Worm (Caenorhabditis elegans): ENCODE data around the gene C35D6.3.

Gene C35D6.3

ce11 chrIV:16388136-16388635 is 41.6 kb downstream of the C35D6.3 start:
- TF ChIP-seq pes-1 (GFP tag; IDR thresholded peaks at IDR 0.05) (peak; percentile 71), flt-1 (GFP tag; IDR thresholded peaks at IDR 0.05) (peak; percentile 56; the same call in 1 of the 2 replicates), tbx-11 (GFP tag; IDR thresholded peaks at IDR 0.05) (peak; percentile 36; the same call in 1 of the 2 replicates), scrt-1 (GFP tag; IDR thresholded peaks at IDR 0.05) (peak; percentile 75), aly-1 (tag; optimal IDR thresholded peaks at IDR 0.05) (peak; percentile 30), ceh-36 (tag; optimal IDR thresholded peaks at IDR 0.05) (peak; percentile 40), tbx-37 (GFP tag; conservative IDR thresholded peaks at IDR 0.05) (peak; percentile 55), F13C5.2 (tag; optimal IDR thresholded peaks at IDR 0.05) (no peak), tra-4 (tag; optimal IDR thresholded peaks at IDR 0.05) (no peak), hmbx-1 (tag; optimal IDR thresholded peaks at IDR 0.05) (no peak), B0310.2 (tag; optimal IDR thresholded peaks at IDR 0.05) (peak; percentile 15), hmg-4 (GFP tag; optimal IDR thresholded peaks at IDR 0.05) (peak; percentile 60)

DNA sequence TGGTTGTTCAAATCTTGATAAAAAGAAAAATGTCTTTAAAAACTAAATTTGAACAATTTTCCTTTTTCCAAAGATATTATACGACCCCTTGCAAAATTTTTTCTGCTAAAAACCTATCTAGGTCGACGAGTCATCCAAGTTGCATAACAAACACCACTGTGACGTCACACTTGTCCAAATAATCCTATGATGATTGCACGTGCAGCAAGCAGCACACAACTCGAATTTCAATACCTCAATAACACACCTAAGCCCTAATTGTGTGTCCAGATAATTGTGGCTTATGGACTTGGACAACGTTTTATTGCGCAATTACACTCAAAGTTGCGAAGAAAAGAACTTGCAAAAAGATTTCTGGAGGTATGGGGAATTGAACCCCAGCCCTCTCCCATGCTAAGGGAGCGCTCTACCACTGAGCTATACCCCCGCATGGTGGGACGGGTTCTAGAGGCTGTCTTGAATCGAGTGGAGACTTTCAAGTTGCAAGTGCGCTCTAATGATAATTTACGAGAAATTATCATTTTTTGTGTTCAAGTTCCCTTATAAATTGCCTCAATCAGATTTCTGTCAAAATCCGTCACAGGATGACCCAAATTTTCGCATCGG is 42.3 kb downstream of the C35D6.3 start:
- peak; percentile 19 for TF ChIP-seq ceh-13 (GFP tag; optimal IDR thresholded peaks at IDR 0.05)
- TF ChIP-seq hmbx-1 (tag; optimal IDR thresholded peaks at IDR 0.05), result no peak
- TF ChIP-seq ama-1 (optimal IDR thresholded peaks at IDR 0.05), result no peak
- no peak for TF ChIP-seq tra-4 (tag; optimal IDR thresholded peaks at IDR 0.05)
- TF ChIP-seq scrt-1 (GFP tag; IDR thresholded peaks at IDR 0.05), result peak; percentile 69
- no peak for TF ChIP-seq F13C5.2 (tag; optimal IDR thresholded peaks at IDR 0.05)
- peak; percentile 30 for TF ChIP-seq hnd-1 (tag; optimal IDR thresholded peaks at IDR 0.05)
- peak; percentile 62 for TF ChIP-seq flt-1 (GFP tag; IDR thresholded peaks at IDR 0.05)
- TF ChIP-seq aly-1 (tag; optimal IDR thresholded peaks at IDR 0.05), result no peak
- TF ChIP-seq tbx-37 (GFP tag; conservative IDR thresholded peaks at IDR 0.05), result 0 out of 2 replicates have a peak, but pooled peaks have one; percentile 26
- TF ChIP-seq pes-1 (GFP tag; IDR thresholded peaks at IDR 0.05), result peak; percentile 85
- 0 out of 2 replicates have a peak, but pooled peaks have one; percentile 58 for TF ChIP-seq tbx-11 (GFP tag; IDR thresholded peaks at IDR 0.05)
- no peak for TF ChIP-seq ets-7 (tag; optimal IDR thresholded peaks at IDR 0.05)
- TF ChIP-seq hmg-4 (GFP tag; optimal IDR thresholded peaks at IDR 0.05), result peak; percentile 66
- peak; percentile 60 for TF ChIP-seq ceh-36 (tag; optimal IDR thresholded peaks at IDR 0.05)
- TF ChIP-seq sea-1 (GFP tag; conservative IDR thresholded peaks at IDR 0.05), result peak; percentile 81; the same call in 1 of the 2 replicates

- TF ChIP-seq scrt-1 (GFP tag; IDR thresholded peaks at IDR 0.05) (no peak), ceh-36 (tag; optimal IDR thresholded peaks at IDR 0.05) (peak; percentile 28)
Measured at ce11 chrIV:16391470-16391869, 44.9 kb downstream of the C35D6.3 start.

ce11 chrIV:16393668-16394067 is 47.1 kb downstream of the C35D6.3 start, which contains the start of gene Y65A5A.24:
Y65A5A.24 (plus strand) TSS chrIV:16393968.
- TF ChIP-seq hnd-1 (tag; optimal IDR thresholded peaks at IDR 0.05) (no peak), ceh-36 (tag; optimal IDR thresholded peaks at IDR 0.05) (no peak), tbx-37 (GFP tag; conservative IDR thresholded peaks at IDR 0.05) (no peak), tbx-11 (GFP tag; IDR thresholded peaks at IDR 0.05) (no peak), ama-1 (optimal IDR thresholded peaks at IDR 0.05) (no peak), aly-1 (tag; optimal IDR thresholded peaks at IDR 0.05) (no peak), tra-4 (tag; optimal IDR thresholded peaks at IDR 0.05) (no peak), scrt-1 (GFP tag; IDR thresholded peaks at IDR 0.05) (no peak), pes-1 (GFP tag; IDR thresholded peaks at IDR 0.05) (no peak)

ce11 chrIV:16396651-16397050 is 50.0 kb downstream of the C35D6.3 start:
- TF ChIP-seq tra-4 (tag; optimal IDR thresholded peaks at IDR 0.05) (no peak), B0310.2 (tag; optimal IDR thresholded peaks at IDR 0.05) (no peak), pes-1 (GFP tag; IDR thresholded peaks at IDR 0.05) (no peak), hmbx-1 (tag; optimal IDR thresholded peaks at IDR 0.05) (no peak), ceh-36 (tag; optimal IDR thresholded peaks at IDR 0.05) (no peak), tbx-37 (GFP tag; conservative IDR thresholded peaks at IDR 0.05) (no peak), ets-7 (tag; optimal IDR thresholded peaks at IDR 0.05) (no peak), flt-1 (GFP tag; IDR thresholded peaks at IDR 0.05) (no peak), hmg-4 (GFP tag; optimal IDR thresholded peaks at IDR 0.05) (no peak), aly-1 (tag; optimal IDR thresholded peaks at IDR 0.05) (no peak), scrt-1 (GFP tag; IDR thresholded peaks at IDR 0.05) (no peak)
